Fruit fly (Drosophila melanogaster) whole organism, pupa: ENCODE measurements around the gene CG42570.

Source experiments
- CG10348 ChIP-seq: fragments of 200-800 bp; sonication (Bioruptor generic); IDR thresholded peaks from 2 replicates; pipeline ENCODE4 v1.3.6; 2022; ENCODE audit warnings: missing biosample characterization, missing genetic modification characterization
- CG14655 ChIP-seq: fragments of 200-800 bp; sonication (Bioruptor generic); optimal IDR thresholded peaks from 3 replicates; lab custom pipeline; 2017; ENCODE audit warnings: mild to moderate bottlenecking, missing biosample characterization, missing genetic modification reagents, missing genetic modification characterization
- gl ChIP-seq: fragments of 200-800 bp; sonication (Bioruptor generic); optimal IDR thresholded peaks from 2 replicates; lab custom pipeline; 2018; ENCODE audit warnings: missing biosample characterization, mild to moderate bottlenecking, missing genetic modification characterization

dm6 chr3L:15692388-15692787, 25.2 kb upstream of the CG42570 start:
- TF ChIP-seq CG10348 (no peak), gl (tag; lab: Kevin White, UChicago) (no peak), CG14655 (no peak)
